Fruit fly (Drosophila melanogaster) whole organism, prepupa: Measurements from ENCODE around the gene Trf4-2.

ENCODE experiments used
- CG11294 ChIP-seq: fragments of 200-800 bp; sonication (Bioruptor generic); IDR thresholded peaks from 2 replicates; pipeline ENCODE4 v1.3.6; 2022; ENCODE audit warnings: missing biosample characterization, missing genetic modification characterization
- CG3032 ChIP-seq: fragments of 200-800 bp; optimal IDR thresholded peaks from 2 replicates; lab custom pipeline; 2019; ENCODE audit warnings: missing biosample characterization, mild to moderate bottlenecking, missing genetic modification characterization, moderate library complexity
- CG3919 ChIP-seq: fragments of 200-800 bp; sonication (Bioruptor generic); optimal IDR thresholded peaks from 3 replicates; lab custom pipeline; 2016; ENCODE audit warnings: missing biosample characterization, missing genetic modification characterization
- CG4318 ChIP-seq: fragments of 200-800 bp; sonication (Bioruptor generic); optimal IDR thresholded peaks from 3 replicates; lab custom pipeline; 2017; ENCODE audit warnings: missing biosample characterization, mild to moderate bottlenecking, missing genetic modification characterization
- CG6792 ChIP-seq: fragments of 200-800 bp; sonication (Bioruptor generic); optimal IDR thresholded peaks from 3 replicates; lab custom pipeline; 2016; ENCODE audit warnings: missing biosample characterization, missing genetic modification characterization
- CG6808 ChIP-seq: fragments of 200-800 bp; sonication (Bioruptor generic); optimal IDR thresholded peaks from 3 replicates; lab custom pipeline; 2017; ENCODE audit warnings: missing biosample characterization, missing genetic modification characterization, mild to moderate bottlenecking, moderate library complexity, missing genetic modification reagents
- Met ChIP-seq: fragments of 200-800 bp; sonication (Bioruptor generic); optimal IDR thresholded peaks from 3 replicates; lab custom pipeline; 2016; ENCODE audit warnings: missing biosample characterization, missing genetic modification characterization
- Sox102F ChIP-seq: fragments of 200-800 bp; sonication (Bioruptor generic); optimal IDR thresholded peaks from 2 replicates; lab custom pipeline; 2016; ENCODE audit warnings: missing biosample characterization, mild to moderate bottlenecking, missing genetic modification characterization
- acj6 ChIP-seq: fragments of 200-800 bp; sonication (Bioruptor generic); optimal IDR thresholded peaks from 3 replicates; lab custom pipeline; 2016; ENCODE audit warnings: missing biosample characterization, missing genetic modification characterization
- spab ChIP-seq: fragments of 200-800 bp; sonication (Bioruptor generic); optimal IDR thresholded peaks from 2 replicates; lab custom pipeline; 2017; ENCODE audit warnings: missing biosample characterization, mild to moderate bottlenecking, missing genetic modification characterization, missing genetic modification reagents
- svp ChIP-seq: fragments of 200-800 bp; sonication (Bioruptor generic); peaks from one replicate; lab custom pipeline; 2016; ENCODE audit warnings: missing biosample characterization, missing genetic modification characterization

dm6 chr3R:24935758-24936157, 10.7 kb downstream of the Trf4-2 start:
- TF ChIP-seq CG4318 (GFP tag; lab: Kevin White, UChicago) (no peak), CG3919 (GFP tag; lab: Kevin White, UChicago) (no peak), CG3032 (tag; lab: Kevin White, UChicago) (no peak), svp (GFP tag; lab: Kevin White, UChicago) (no peak), Met (GFP tag; lab: Kevin White, UChicago) (no peak), spab (GFP tag; lab: Kevin White, UChicago) (no peak), CG11294 (GFP tag; lab: Robert Waterston, UW) (no peak), acj6 (no peak), Sox102F (GFP tag; lab: Kevin White, UChicago) (no peak), CG6792 (GFP tag; lab: Kevin White, UChicago) (no peak), CG6808 (no peak)
